Worm (Caenorhabditis elegans) whole organism, L4 larva: ENCODE measurements around the gene pot-3.

Experiments
- F10B5.3 ChIP-seq: sonication (generic microtip); optimal IDR thresholded peaks from 2 replicates; lab custom pipeline; 2016; ENCODE audit warnings: mild to moderate bottlenecking, missing genetic modification characterization, missing compliant biosample characterization
- T20F7.1 ChIP-seq: fragments of 200-800 bp; sonication (Bioruptor generic); optimal IDR thresholded peaks from 2 replicates; lab custom pipeline; 2018; ENCODE audit warnings: mild to moderate bottlenecking, missing genetic modification characterization, missing compliant biosample characterization
- T26A8.4 ChIP-seq: fragments of 200-800 bp; sonication (Bioruptor generic); IDR thresholded peaks from 2 replicates; pipeline ENCODE4 v1.3.6; 2022; ENCODE audit warnings: missing genetic modification characterization, missing compliant biosample characterization
- arid-1 ChIP-seq: fragments of 200-800 bp; sonication (Bioruptor generic); conservative IDR thresholded peaks from 2 replicates; pipeline ENCODE4 v1.3.6; 2022; ENCODE audit warnings: missing genetic modification reagents, missing genetic modification characterization, missing compliant biosample characterization
- attf-4 ChIP-seq: sonication (generic microtip); optimal IDR thresholded peaks from 3 replicates; lab custom pipeline; 2017; ENCODE audit warnings: missing biosample characterization, missing genetic modification characterization
- ceh-62 ChIP-seq: sonication (generic microtip); optimal IDR thresholded peaks from 2 replicates; lab custom pipeline; 2017; ENCODE audit warnings: missing biosample characterization, missing genetic modification characterization
- ctbp-1 ChIP-seq: fragments of 200-800 bp; sonication (Bioruptor generic); IDR thresholded peaks from 2 replicates; pipeline ENCODE4 v1.3.6; 2022; ENCODE audit warnings: missing genetic modification reagents, missing genetic modification characterization, missing compliant biosample characterization
- daf-16 ChIP-seq, 3 experiments: sonication (generic microtip); optimal IDR thresholded peaks; 2 replicates each; lab custom pipeline; 2016 to 2017; ENCODE audit warnings: missing genetic modification characterization in 3 of 3, missing genetic modification reagents in 3 of 3, mild to moderate bottlenecking in 2 of 3, missing compliant biosample characterization in 2 of 3, missing biosample characterization in 1 of 3, moderate library complexity in 1 of 3
- dpl-1 ChIP-seq: fragments of 150-350 bp; optimal IDR thresholded peaks from 2 replicates; lab custom pipeline; 2014; ENCODE audit warnings: missing biosample characterization, missing genetic modification reagents, missing genetic modification characterization
- duxl-1 ChIP-seq: sonication (generic microtip); optimal IDR thresholded peaks from 2 replicates; lab custom pipeline; 2016; ENCODE audit warnings: mild to moderate bottlenecking, missing genetic modification characterization, moderate library complexity, missing compliant biosample characterization; ENCODE audit not compliant: poor library complexity
- egl-27 ChIP-seq: sonication (generic microtip); optimal IDR thresholded peaks from 3 replicates; lab custom pipeline; 2017; ENCODE audit warnings: missing biosample characterization, missing genetic modification reagents, missing genetic modification characterization
- fkh-10 ChIP-seq: fragments of 150-350 bp; optimal IDR thresholded peaks from 2 replicates; lab custom pipeline; 2014; ENCODE audit warnings: missing biosample characterization, missing genetic modification reagents, missing genetic modification characterization
- hlh-30 ChIP-seq: sonication (generic microtip); optimal IDR thresholded peaks from 2 replicates; lab custom pipeline; 2017; ENCODE audit warnings: antibody characterized with exemption, mild to moderate bottlenecking, missing genetic modification characterization, missing compliant biosample characterization; ENCODE audit not compliant: insufficient read depth
- hmg-1.1 ChIP-seq: fragments of 200-800 bp; sonication (Bioruptor generic); IDR thresholded peaks from 2 replicates; pipeline ENCODE4 v1.3.6; 2022; ENCODE audit warnings: missing genetic modification reagents, missing genetic modification characterization, missing compliant biosample characterization
- lim-7 ChIP-seq: fragments of 200-800 bp; sonication (Bioruptor generic); IDR thresholded peaks from 2 replicates; pipeline ENCODE4 v1.3.6; 2022; ENCODE audit warnings: missing genetic modification characterization, missing compliant biosample characterization
- lin-13 ChIP-seq: fragments of 150-350 bp; optimal IDR thresholded peaks from 2 replicates; lab custom pipeline; 2014; ENCODE audit warnings: missing biosample characterization, missing genetic modification reagents, missing genetic modification characterization
- lin-38 ChIP-seq: fragments of 200-800 bp; sonication (Bioruptor generic); IDR thresholded peaks from 2 replicates; pipeline ENCODE4 v1.3.6; 2022; ENCODE audit warnings: missing genetic modification reagents, missing genetic modification characterization, missing compliant biosample characterization
- madf-9 ChIP-seq: fragments of 200-800 bp; sonication (Bioruptor generic); conservative IDR thresholded peaks from 2 replicates; pipeline ENCODE4 v1.3.6; 2022; ENCODE audit warnings: missing genetic modification reagents, missing genetic modification characterization, missing compliant biosample characterization
- mdt-29 ChIP-seq: fragments of 200-800 bp; sonication (Bioruptor generic); IDR thresholded peaks from 2 replicates; pipeline ENCODE4 v1.3.6; 2022; ENCODE audit warnings: missing genetic modification reagents, missing genetic modification characterization, missing compliant biosample characterization
- mep-1 ChIP-seq: fragments of 150-350 bp; sonication (generic microtip); optimal IDR thresholded peaks from 3 replicates; lab custom pipeline; 2014; ENCODE audit warnings: missing biosample characterization, missing genetic modification characterization
- mes-2 ChIP-seq: sonication (generic microtip); optimal IDR thresholded peaks from 2 replicates; lab custom pipeline; 2016; ENCODE audit warnings: missing genotype, mild to moderate bottlenecking, missing genetic modification characterization, missing compliant biosample characterization; ENCODE audit not compliant: poor library complexity, severe bottlenecking
- nhr-102 ChIP-seq: sonication (generic microtip); optimal IDR thresholded peaks from 2 replicates; lab custom pipeline; 2016; ENCODE audit warnings: mild to moderate bottlenecking, missing genetic modification characterization, moderate library complexity, missing compliant biosample characterization
- nhr-28 ChIP-seq: fragments of 150-350 bp; optimal IDR thresholded peaks from 2 replicates; lab custom pipeline; 2014; ENCODE audit warnings: missing biosample characterization, missing genetic modification characterization
- nhr-48 ChIP-seq: sonication (generic microtip); optimal IDR thresholded peaks from 2 replicates; lab custom pipeline; 2016; ENCODE audit warnings: mild to moderate bottlenecking, missing genetic modification characterization, missing compliant biosample characterization
- nhr-6 ChIP-seq: fragments of 150-350 bp; optimal IDR thresholded peaks from 2 replicates; lab custom pipeline; 2014; ENCODE audit warnings: missing biosample characterization, missing genetic modification characterization
- nhr-76 ChIP-seq: fragments of 150-350 bp; optimal IDR thresholded peaks from 2 replicates; lab custom pipeline; 2014; ENCODE audit warnings: missing biosample characterization, missing genetic modification characterization
- nhr-77 ChIP-seq: fragments of 150-350 bp; optimal IDR thresholded peaks from 2 replicates; lab custom pipeline; 2014; ENCODE audit warnings: missing biosample characterization, missing genetic modification characterization
- pha-4 ChIP-seq, 2 experiments: fragments of 150-350 bp in 1 of 2; fragments of 200-800 bp in 1 of 2; sonication (Bioruptor generic) in 1 of 2; IDR thresholded peaks in 1 of 2; optimal IDR thresholded peaks in 1 of 2; 2 replicates each; pipeline versions ENCODE4 v1.3.6 to Lab custom; 2014 to 2022; ENCODE audit warnings: missing genetic modification characterization in 2 of 2, missing genetic modification reagents in 2 of 2, missing biosample characterization in 1 of 2, missing compliant biosample characterization in 1 of 2
- set-16 ChIP-seq: fragments of 200-800 bp; sonication (Bioruptor generic); IDR thresholded peaks from 2 replicates; pipeline ENCODE4 v1.3.6; 2022; ENCODE audit warnings: missing genetic modification reagents, missing genetic modification characterization, missing compliant biosample characterization
- tag-97 ChIP-seq: fragments of 200-800 bp; sonication (Bioruptor generic); IDR thresholded peaks from 2 replicates; pipeline ENCODE4 v1.3.6; 2022; ENCODE audit warnings: missing genetic modification characterization, missing compliant biosample characterization
- unc-130 ChIP-seq: sonication (generic microtip); optimal IDR thresholded peaks from 2 replicates; lab custom pipeline; 2016; ENCODE audit warnings: missing genetic modification reagents, missing genetic modification characterization, missing compliant biosample characterization
- unc-62 ChIP-seq, 3 experiments: fragments of 150-350 bp in 1 of 3; sonication (generic microtip); optimal IDR thresholded peaks in 2 of 3; peaks in 1 of 3; 1 replicate in 1 of 3; 2 replicates in 2 of 3; lab custom pipeline; 2014 to 2017; ENCODE audit warnings: missing biosample characterization in 3 of 3, missing genetic modification characterization in 3 of 3, missing genetic modification reagents in 3 of 3, missing genotype in 1 of 3
- zag-1 ChIP-seq: fragments of 150-350 bp; optimal IDR thresholded peaks from 2 replicates; lab custom pipeline; 2014; ENCODE audit warnings: missing biosample characterization, missing genetic modification characterization
- zfp-3 ChIP-seq: fragments of 200-800 bp; sonication (Bioruptor generic); conservative IDR thresholded peaks from 2 replicates; pipeline ENCODE4 v1.3.6; 2022; ENCODE audit warnings: missing genetic modification reagents, missing genetic modification characterization, missing compliant biosample characterization
- zip-2 ChIP-seq: fragments of 150-350 bp; optimal IDR thresholded peaks from 2 replicates; lab custom pipeline; 2014; ENCODE audit warnings: missing biosample characterization, missing genetic modification characterization

pot-3 gene

DNA sequence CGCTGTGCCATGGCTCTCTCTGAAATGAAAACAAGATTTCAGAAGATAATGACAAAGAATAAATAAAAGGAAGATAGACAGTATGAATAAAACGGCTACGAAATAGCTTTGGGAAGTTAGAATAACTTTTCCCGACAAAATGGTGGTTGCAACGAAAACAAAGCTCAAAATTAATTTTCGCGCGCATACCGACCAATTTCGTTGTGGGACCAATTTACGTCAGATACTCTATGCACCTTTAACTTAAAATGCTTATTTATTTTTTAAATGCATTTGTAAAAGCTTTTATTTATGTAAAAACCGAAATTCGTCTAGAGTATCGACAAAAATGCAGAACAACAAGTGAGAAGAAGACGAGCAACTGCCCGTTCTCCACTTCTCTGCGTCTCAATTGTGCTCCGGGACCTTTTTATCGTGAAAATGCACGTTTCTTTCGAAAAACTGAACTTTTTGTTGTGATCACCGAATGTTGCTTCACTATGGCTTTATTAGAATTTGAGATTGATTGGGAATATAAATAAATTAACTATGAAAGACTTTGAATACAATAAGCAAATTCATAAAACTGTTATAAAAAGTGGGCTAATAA, 11.8 kb upstream of the pot-3 start, which contains the start of gene rml-1 (continued):
- peak in 1 of 2 experiments; percentile 0 for TF ChIP-seq unc-62 (GFP tag; optimal IDR thresholded peaks at IDR 0.05 in 1 of 2; lab: Kevin White, UChicago)
- no peak for TF ChIP-seq unc-62 (tag; optimal IDR thresholded peaks at IDR 0.05; lab: Kevin White, UChicago)

- TF ChIP-seq attf-4 (tag; lab: Kevin White, UChicago): no peak
- no peak for TF ChIP-seq lim-7 (GFP tag; lab: Robert Waterston, UW)
- TF ChIP-seq ctbp-1 (GFP tag; lab: Robert Waterston, UW): no peak
- no peak for TF ChIP-seq egl-27 (tag; lab: Kevin White, UChicago)
- peak in 1 of 2 experiments; percentile 96 for TF ChIP-seq unc-62 (GFP tag; optimal IDR thresholded peaks at IDR 0.05 in 1 of 2; lab: Kevin White, UChicago)
- no peak for TF ChIP-seq unc-62 (tag; optimal IDR thresholded peaks at IDR 0.05; lab: Kevin White, UChicago)
- no peak for TF ChIP-seq set-16 (GFP tag; lab: Robert Waterston, UW)
- no peak for TF ChIP-seq zfp-3 (GFP tag; lab: Robert Waterston, UW)
- no peak for TF ChIP-seq nhr-28 (tag; lab: Kevin White, UChicago)
- TF ChIP-seq, all 104 proteins: peak for 1
These were observed 10.0 kb upstream of the pot-3 start for ce11 chrIII:13770017-13770416.

ce11 chrIII:13771145-13771544, 8.9 kb upstream of the pot-3 start, which contains the start of the genes cyk-4 and pdr-1:
Gene cyk-4 (minus strand): TSS chrIII:13771224.
Gene pdr-1 (plus strand): TSS chrIII:13771513.
- TF ChIP-seq T26A8.4 (GFP tag; lab: Robert Waterston, UW) (no peak), nhr-28 (tag; lab: Kevin White, UChicago) (peak; percentile 43), mes-2 (tag; lab: Kevin White, UChicago) (peak; percentile 84), daf-16 (GFP tag; optimal IDR thresholded peaks at IDR 0.05; lab: Kevin White, UChicago) (no peak), daf-16 (tag; optimal IDR thresholded peaks at IDR 0.05; lab: Kevin White, UChicago) (peak; percentile 34), nhr-76 (tag; lab: Kevin White, UChicago) (no peak), unc-62 (GFP tag; optimal IDR thresholded peaks at IDR 0.05 in 1 of 2; lab: Kevin White, UChicago) (peak in 1 of 2 experiments; percentile 77), unc-62 (tag; optimal IDR thresholded peaks at IDR 0.05; lab: Kevin White, UChicago) (no peak), nhr-77 (tag; lab: Kevin White, UChicago) (peak; percentile 49), ceh-62 (tag; lab: Kevin White, UChicago) (no peak), duxl-1 (no peak), mep-1 (tag; lab: Kevin White, UChicago) (no peak), zag-1 (tag; lab: Kevin White, UChicago) (no peak), madf-9 (GFP tag; lab: Robert Waterston, UW) (no peak), arid-1 (GFP tag; lab: Robert Waterston, UW) (no peak), unc-130 (GFP tag; lab: Kevin White, UChicago) (peak; percentile 14), nhr-102 (tag; lab: Kevin White, UChicago) (no peak), F10B5.3 (tag; lab: Kevin White, UChicago) (no peak), lin-38 (peak; percentile 91), nhr-48 (tag; lab: Kevin White, UChicago) (no peak), lin-13 (GFP tag; lab: Kevin White, UChicago) (peak; percentile 18), hlh-30 (tag; lab: Kevin White, UChicago) (peak; percentile 88), tag-97 (no peak), nhr-6 (peak; percentile 72), dpl-1 (GFP tag; lab: Kevin White, UChicago) (peak; percentile 81), pha-4 (GFP tag; IDR thresholded peaks at IDR 0.05; lab: Robert Waterston, UW) (no peak), pha-4 (tag; optimal IDR thresholded peaks at IDR 0.05; lab: Kevin White, UChicago) (no peak)

ce11 chrIII:13772876-13773275, 7.1 kb upstream of the pot-3 start, which contains the start of gene mdt-29:
Gene mdt-29 (plus strand): TSS chrIII:13773176.
- no peak for TF ChIP-seq zip-2
- TF ChIP-seq hmg-1.1 (GFP tag; lab: Robert Waterston, UW): no peak
- TF ChIP-seq fkh-10: no peak
- TF ChIP-seq T20F7.1 (GFP tag; lab: Kevin White, UChicago): no peak
- TF ChIP-seq mdt-29: no peak
